Fruit fly (Drosophila melanogaster) whole organism, embryonic: ENCODE results near the gene CG14085.

Source experiments
- B-H1 ChIP-seq: fragments of 200-800 bp; sonication (Bioruptor generic); IDR thresholded peaks from 3 replicates; pipeline ENCODE4 v1.3.6; 2022; ENCODE audit warnings: missing biosample characterization, missing genetic modification characterization
- B-H2 ChIP-seq: fragments of 200-800 bp; sonication (Bioruptor generic); optimal IDR thresholded peaks from 2 replicates; lab custom pipeline; 2018; ENCODE audit warnings: missing biosample characterization, mild to moderate bottlenecking, missing genetic modification characterization
- CG12155 ChIP-seq: fragments of 200-800 bp; sonication (Bioruptor generic); optimal IDR thresholded peaks from 3 replicates; lab custom pipeline; 2016; ENCODE audit warnings: missing biosample characterization, missing genetic modification characterization
- CG12219 ChIP-seq: fragments of 200-800 bp; sonication (Bioruptor generic); optimal IDR thresholded peaks from 3 replicates; lab custom pipeline; 2018; ENCODE audit warnings: missing biosample characterization, mild to moderate bottlenecking, missing genetic modification characterization
- CG12299 ChIP-seq: fragments of 200-800 bp; sonication (Bioruptor generic); optimal IDR thresholded peaks from 2 replicates; lab custom pipeline; 2018; ENCODE audit warnings: missing biosample characterization, mild to moderate bottlenecking, missing genetic modification characterization
- CG12391 ChIP-seq: fragments of 200-800 bp; sonication (Bioruptor generic); optimal IDR thresholded peaks from 3 replicates; lab custom pipeline; 2018; ENCODE audit warnings: missing biosample characterization, mild to moderate bottlenecking, missing genetic modification characterization, moderate library complexity
- CG13424 ChIP-seq: fragments of 200-800 bp; sonication (Bioruptor generic); optimal IDR thresholded peaks from 2 replicates; lab custom pipeline; 2019; ENCODE audit warnings: missing biosample characterization, mild to moderate bottlenecking, missing genetic modification characterization, moderate library complexity
- CG13624 ChIP-seq: fragments of 200-800 bp; sonication (Bioruptor generic); optimal IDR thresholded peaks from 2 replicates; lab custom pipeline; 2016; ENCODE audit warnings: missing biosample characterization, missing genetic modification characterization
- CG14860 ChIP-seq: fragments of 200-800 bp; sonication (Bioruptor generic); IDR thresholded peaks from 3 replicates; pipeline ENCODE4 v1.3.6; 2022; ENCODE audit warnings: missing biosample characterization, missing genetic modification characterization; ENCODE audit not compliant: partially characterized antibody
- CG15073 ChIP-seq: fragments of 200-800 bp; sonication (Bioruptor generic); optimal IDR thresholded peaks from 2 replicates; lab custom pipeline; 2016; ENCODE audit warnings: missing biosample characterization, missing genetic modification characterization
- CG16815 ChIP-seq: fragments of 200-800 bp; sonication (Bioruptor generic); optimal IDR thresholded peaks from 3 replicates; lab custom pipeline; 2017; ENCODE audit warnings: missing biosample characterization, mild to moderate bottlenecking, missing genetic modification characterization
- CG16863 ChIP-seq: fragments of 200-800 bp; sonication (Bioruptor generic); optimal IDR thresholded peaks from 3 replicates; lab custom pipeline; 2016; ENCODE audit warnings: missing biosample characterization, missing genetic modification characterization
- CG31224 ChIP-seq: fragments of 200-800 bp; sonication (Bioruptor generic); IDR thresholded peaks from 2 replicates; pipeline ENCODE4 v1.3.6; 2022; ENCODE audit warnings: missing biosample characterization, missing genetic modification characterization
- CG31365 ChIP-seq: fragments of 200-800 bp; sonication (Bioruptor generic); optimal IDR thresholded peaks from 2 replicates; lab custom pipeline; 2018; ENCODE audit warnings: missing biosample characterization, mild to moderate bottlenecking, missing genetic modification characterization
- CG4328 ChIP-seq: fragments of 200-800 bp; sonication (Bioruptor generic); optimal IDR thresholded peaks from 3 replicates; lab custom pipeline; 2017; ENCODE audit warnings: missing biosample characterization, missing genetic modification reagents, missing genetic modification characterization
- CG4424 ChIP-seq: fragments of 200-800 bp; sonication (Bioruptor generic); optimal IDR thresholded peaks from 3 replicates; lab custom pipeline; 2016; ENCODE audit warnings: missing biosample characterization, missing genetic modification characterization
- CG6765 ChIP-seq: fragments of 200-800 bp; sonication (Bioruptor generic); optimal IDR thresholded peaks from 3 replicates; lab custom pipeline; 2017; ENCODE audit warnings: missing biosample characterization, mild to moderate bottlenecking, missing genetic modification characterization
- CG7745 ChIP-seq: fragments of 200-800 bp; sonication (Bioruptor generic); optimal IDR thresholded peaks from 2 replicates; lab custom pipeline; 2018; ENCODE audit warnings: missing biosample characterization, mild to moderate bottlenecking, missing genetic modification characterization, moderate library complexity
- CG8290 ChIP-seq, 3 experiments: fragments of 200-800 bp; sonication (Bioruptor generic); optimal IDR thresholded peaks; 2 replicates each; lab custom pipeline; 2016 to 2019; ENCODE audit warnings: missing biosample characterization in 3 of 3, missing genetic modification characterization in 3 of 3, mild to moderate bottlenecking in 2 of 3, moderate library complexity in 1 of 3
- CG8924 ChIP-seq: fragments of 200-800 bp; optimal IDR thresholded peaks from 3 replicates; lab custom pipeline; 2019; ENCODE audit warnings: missing biosample characterization, mild to moderate bottlenecking, missing genetic modification characterization, moderate library complexity
- CG9727 ChIP-seq: fragments of 200-800 bp; sonication (Bioruptor generic); optimal IDR thresholded peaks from 3 replicates; lab custom pipeline; 2017; ENCODE audit warnings: missing biosample characterization, mild to moderate bottlenecking, missing genetic modification characterization
- Dref ChIP-seq: fragments of 200-800 bp; sonication (Bioruptor generic); IDR thresholded peaks from 2 replicates; pipeline ENCODE4 v1.3.6; 2022; ENCODE audit warnings: missing biosample characterization, missing genetic modification characterization
- Eip74EF ChIP-seq, 2 experiments: fragments of 200-800 bp in 1 of 2; fragments of >200 bp in 1 of 2; sonication (Bioruptor generic) in 1 of 2; optimal IDR thresholded peaks; 2 replicates each; lab custom pipeline; 2017 to 2019; ENCODE audit warnings: missing biosample characterization in 2 of 2, missing genetic modification characterization in 2 of 2, mild to moderate bottlenecking in 1 of 2, moderate library complexity in 1 of 2
- Elba2 ChIP-seq: fragments of 200-800 bp; sonication (Bioruptor generic); optimal IDR thresholded peaks from 3 replicates; lab custom pipeline; 2016; ENCODE audit warnings: missing biosample characterization, missing genetic modification characterization
- Hr39 ChIP-seq: fragments of >200 bp; optimal IDR thresholded peaks from 2 replicates; lab custom pipeline; 2017
- Mrtf ChIP-seq: fragments of 200-800 bp; sonication (Bioruptor generic); IDR thresholded peaks from 3 replicates; pipeline ENCODE4 v1.3.6; 2022; ENCODE audit warnings: missing biosample characterization, missing genetic modification characterization
- NC2α ChIP-seq: fragments of 200-800 bp; sonication (Bioruptor generic); optimal IDR thresholded peaks from 2 replicates; lab custom pipeline; 2016; ENCODE audit warnings: missing biosample characterization, missing genetic modification characterization
- Oaz ChIP-seq: fragments of 200-800 bp; sonication (Bioruptor generic); IDR thresholded peaks from 2 replicates; pipeline ENCODE4 v1.3.6; 2022; ENCODE audit warnings: missing biosample characterization, missing genetic modification characterization
- Pdp1 ChIP-seq, 2 experiments: fragments of 200-800 bp; sonication (Bioruptor generic); optimal IDR thresholded peaks; 3 replicates each; lab custom pipeline; 2016; ENCODE audit warnings: missing biosample characterization in 2 of 2, missing genetic modification characterization in 2 of 2, mild to moderate bottlenecking in 1 of 2, moderate library complexity in 1 of 2
- Sox102F ChIP-seq: fragments of 200-800 bp; sonication (Bioruptor generic); optimal IDR thresholded peaks from 2 replicates; lab custom pipeline; 2018; ENCODE audit warnings: missing biosample characterization, mild to moderate bottlenecking, missing genetic modification characterization, moderate library complexity
- Stat92E ChIP-seq, 3 experiments: fragments of >200 bp in 2 of 3; fragments of 200-800 bp in 1 of 3; sonication (Bioruptor generic) in 1 of 3; optimal IDR thresholded peaks; 2 replicates each; lab custom pipeline; 2017 to 2019; ENCODE audit warnings: missing biosample characterization in 3 of 3, missing genetic modification characterization in 3 of 3, mild to moderate bottlenecking in 1 of 3, moderate library complexity in 1 of 3
- bigmax ChIP-seq: fragments of 200-800 bp; sonication (Bioruptor generic); optimal IDR thresholded peaks from 2 replicates; lab custom pipeline; 2018; ENCODE audit warnings: missing biosample characterization, mild to moderate bottlenecking, missing genetic modification characterization
- bowl ChIP-seq: fragments of 200-800 bp; sonication (Bioruptor generic); IDR thresholded peaks from 2 replicates; pipeline ENCODE4 v1.3.6; 2022; ENCODE audit warnings: missing biosample characterization, missing genetic modification characterization
- cas ChIP-seq: fragments of 200-800 bp; sonication (Bioruptor generic); IDR thresholded peaks from 2 replicates; pipeline ENCODE4 v1.3.6; 2022; ENCODE audit warnings: missing biosample characterization, missing genetic modification characterization
- caup ChIP-seq: fragments of 200-800 bp; sonication (Bioruptor generic); optimal IDR thresholded peaks from 3 replicates; lab custom pipeline; 2017; ENCODE audit warnings: missing biosample characterization, mild to moderate bottlenecking, missing genetic modification characterization, moderate library complexity; ENCODE audit not compliant: severe bottlenecking
- chif ChIP-seq, 2 experiments: fragments of 200-800 bp; sonication (Bioruptor generic); optimal IDR thresholded peaks; 3 replicates each; lab custom pipeline; 2016; ENCODE audit warnings: missing biosample characterization in 2 of 2, missing genetic modification characterization in 2 of 2
- crc ChIP-seq: fragments of 200-800 bp; sonication (Bioruptor generic); optimal IDR thresholded peaks from 2 replicates; lab custom pipeline; 2016; ENCODE audit warnings: missing biosample characterization, missing genetic modification characterization
- croc ChIP-seq: fragments of 200-800 bp; sonication (Bioruptor generic); conservative IDR thresholded peaks from 3 replicates; pipeline ENCODE4 v1.3.6; 2022; ENCODE audit warnings: missing biosample characterization, missing genetic modification characterization
- fd102C ChIP-seq: fragments of 200-800 bp; sonication (Bioruptor generic); optimal IDR thresholded peaks from 2 replicates; lab custom pipeline; 2018; ENCODE audit warnings: missing biosample characterization, mild to moderate bottlenecking, missing genetic modification characterization, moderate library complexity
- fru ChIP-seq: fragments of >200 bp; optimal IDR thresholded peaks from 2 replicates; lab custom pipeline; 2017
- gem ChIP-seq: fragments of 200-800 bp; sonication (Bioruptor generic); optimal IDR thresholded peaks from 2 replicates; lab custom pipeline; 2019; ENCODE audit warnings: missing biosample characterization, mild to moderate bottlenecking, missing genetic modification characterization, moderate library complexity
- gsb-n ChIP-seq: fragments of 200-800 bp; sonication (Bioruptor generic); optimal IDR thresholded peaks from 3 replicates; lab custom pipeline; 2018; ENCODE audit warnings: missing biosample characterization, mild to moderate bottlenecking, missing genetic modification characterization
- insv ChIP-seq, 2 experiments: fragments of 200-800 bp; sonication (Bioruptor generic); optimal IDR thresholded peaks; 3 replicates each; lab custom pipeline; 2016 to 2018; ENCODE audit warnings: missing biosample characterization in 2 of 2, missing genetic modification characterization in 2 of 2
- kay ChIP-seq: fragments of 200-800 bp; sonication (Bioruptor generic); optimal IDR thresholded peaks from 2 replicates; lab custom pipeline; 2016; ENCODE audit warnings: missing biosample characterization, missing genetic modification characterization
- lilli ChIP-seq: fragments of 200-800 bp; sonication (Bioruptor generic); optimal IDR thresholded peaks from 3 replicates; lab custom pipeline; 2016; ENCODE audit warnings: missing biosample characterization, missing genetic modification characterization
- repo ChIP-seq: fragments of 200-800 bp; sonication (Bioruptor generic); optimal IDR thresholded peaks from 2 replicates; lab custom pipeline; 2016; ENCODE audit warnings: missing biosample characterization, missing genetic modification characterization
- row ChIP-seq: fragments of 200-800 bp; sonication (Bioruptor generic); IDR thresholded peaks from 3 replicates; pipeline ENCODE4 v1.3.6; 2022; ENCODE audit warnings: missing biosample characterization, missing genetic modification characterization
- sr ChIP-seq: fragments of 200-800 bp; sonication (Bioruptor generic); IDR thresholded peaks from 3 replicates; pipeline ENCODE4 v1.3.6; 2022; ENCODE audit warnings: missing biosample characterization, missing genetic modification characterization
- unc-4 ChIP-seq: fragments of 200-800 bp; sonication (Bioruptor generic); IDR thresholded peaks from 2 replicates; pipeline ENCODE4 v1.3.6; 2022; ENCODE audit warnings: missing biosample characterization, missing genetic modification characterization; ENCODE audit not compliant: partially characterized antibody

The CG14085 gene

DNA sequence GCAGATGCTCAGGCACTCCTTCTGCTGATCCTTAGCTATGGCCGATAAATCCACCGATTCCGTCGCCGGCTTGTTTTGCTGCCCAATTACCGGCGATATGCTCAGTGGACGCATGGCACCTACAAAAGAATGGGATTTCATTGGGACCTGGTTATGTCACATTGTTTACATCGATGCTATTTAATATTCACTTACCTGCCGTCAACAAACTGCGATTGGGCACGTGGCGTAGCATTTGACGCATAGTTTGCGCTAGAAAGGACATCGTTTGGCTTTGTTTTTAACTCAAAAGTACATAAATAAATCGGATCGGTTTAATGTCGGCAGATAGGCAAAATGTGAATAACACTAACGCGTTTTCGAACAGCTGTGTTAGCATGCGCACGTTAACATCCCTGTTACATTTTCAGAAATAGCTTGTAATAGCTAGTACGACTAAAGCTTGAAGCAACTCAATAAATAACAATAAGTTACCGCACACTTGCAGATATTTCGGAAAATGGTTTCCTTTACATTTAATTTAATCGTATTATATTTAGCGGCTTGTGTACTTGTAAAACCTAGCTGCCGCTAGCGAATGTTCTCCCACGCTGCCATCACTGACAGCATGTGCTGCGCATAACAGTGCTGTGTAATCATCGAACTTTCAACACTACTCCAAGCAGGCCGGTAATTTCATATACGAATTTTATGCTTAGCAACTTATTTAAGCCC lies 14.3 kb upstream of the CG14085 start, which contains the start of the genes mRpL21 and rept (continued):
- TF ChIP-seq Hr39 (lab: Kevin White, UChicago) (no peak), CG6765 (peak; percentile 16), Sox102F (GFP tag; lab: Kevin White, UChicago) (peak; percentile 5), Elba2 (GFP tag; lab: Kevin White, UChicago) (no peak), CG4328 (peak; percentile 9), CG31365 (tag; lab: Kevin White, UChicago) (no peak), CG12155 (GFP tag; lab: Kevin White, UChicago) (peak; percentile 54), repo (GFP tag; lab: Kevin White, UChicago) (peak; percentile 31), sr (GFP tag; lab: Robert Waterston, UW) (0 out of 3 replicates have a peak, but pooled peaks have one; percentile 8), kay (GFP tag; lab: Kevin White, UChicago) (no peak), Dref (GFP tag; lab: Robert Waterston, UW) (no peak), CG8924 (peak; percentile 42), Stat92E (GFP tag; optimal IDR thresholded peaks at IDR 0.05; lab: Kevin White, UChicago) (peak in 1 of 3 experiments; percentile 17), CG12391 (tag; lab: Kevin White, UChicago) (peak; percentile 57), cas (GFP tag; lab: Robert Waterston, UW) (no peak), row (GFP tag; lab: Robert Waterston, UW) (peak; percentile 86), CG16815 (GFP tag; lab: Kevin White, UChicago) (peak; percentile 6), B-H1 (GFP tag; lab: Robert Waterston, UW) (no peak), Oaz (GFP tag; lab: Robert Waterston, UW) (no peak), croc (GFP tag; lab: Robert Waterston, UW) (no peak), NC2α (peak; percentile 2), CG31224 (GFP tag; lab: Robert Waterston, UW) (peak; percentile 34; the same call in 1 of the 2 replicates), fd102C (no peak), CG16863 (GFP tag; lab: Kevin White, UChicago) (peak; percentile 17), CG12299 (tag; lab: Kevin White, UChicago) (peak; percentile 33), crc (GFP tag; lab: Kevin White, UChicago) (no peak), CG13424 (peak; percentile 43), chif (GFP tag; optimal IDR thresholded peaks at IDR 0.05; lab: Kevin White, UChicago) (peak in 1 of 2 experiments; percentile 4), CG4424 (GFP tag; lab: Kevin White, UChicago) (peak; percentile 60), CG7745 (tag; lab: Kevin White, UChicago) (no peak), fru (lab: Kevin White, UChicago) (no peak), CG15073 (GFP tag; lab: Kevin White, UChicago) (no peak), CG9727 (GFP tag; lab: Kevin White, UChicago) (peak; percentile 46), unc-4 (GFP tag; lab: Robert Waterston, UW) (no peak), insv (GFP tag; optimal IDR thresholded peaks at IDR 0.05; lab: Kevin White, UChicago) (peak in 1 of 2 experiments; percentile 50), gem (tag; lab: Kevin White, UChicago) (peak; percentile 48), Mrtf (GFP tag; lab: Robert Waterston, UW) (peak; percentile 32; the same call in 1 of the 3 replicates), Eip74EF (GFP tag; optimal IDR thresholded peaks at IDR 0.05; lab: Kevin White, UChicago) (peak in 1 of 2 experiments; percentile 20), CG14860 (no peak), bigmax (no peak), B-H2 (GFP tag; lab: Kevin White, UChicago) (peak; percentile 54), CG13624 (peak; percentile 78), gsb-n (tag; lab: Kevin White, UChicago) (no peak), Pdp1 (GFP tag; optimal IDR thresholded peaks at IDR 0.05; lab: Kevin White, UChicago) (peak; percentile 31 to 94), CG12219 (peak; percentile 14), CG8290 (GFP tag; optimal IDR thresholded peaks at IDR 0.05; lab: Kevin White, UChicago) (peak; percentile 11), CG8290 (tag; optimal IDR thresholded peaks at IDR 0.05; lab: Kevin White, UChicago) (peak in 1 of 2 experiments; percentile 63), bowl (GFP tag; lab: Robert Waterston, UW) (no peak), lilli (peak; percentile 80), caup (GFP tag; lab: Kevin White, UChicago) (peak; percentile 63)
